Worm (Caenorhabditis elegans) whole organism, L3 larva: Measurements from ENCODE around the gene F32E10.9.

Experiments
- fos-1 ChIP-seq: fragments of 150-350 bp; optimal IDR thresholded peaks from 2 replicates; lab custom pipeline; 2014; ENCODE audit warnings: missing biosample characterization, missing genetic modification characterization
- lin-15B ChIP-seq: fragments of 150-350 bp; optimal IDR thresholded peaks from 2 replicates; lab custom pipeline; 2014; ENCODE audit warnings: missing biosample characterization, missing genetic modification characterization
- mml-1 ChIP-seq: fragments of 150-350 bp; sonication (generic microtip); optimal IDR thresholded peaks from 3 replicates; lab custom pipeline; 2014; ENCODE audit warnings: missing biosample characterization, missing genetic modification characterization
- nhr-12 ChIP-seq: fragments of 150-350 bp; optimal IDR thresholded peaks from 2 replicates; lab custom pipeline; 2014; ENCODE audit warnings: missing biosample characterization, missing genetic modification characterization
- nhr-237 ChIP-seq: fragments of 150-350 bp; optimal IDR thresholded peaks from 2 replicates; lab custom pipeline; 2014; ENCODE audit warnings: missing biosample characterization, missing genetic modification characterization
- pqm-1 ChIP-seq: fragments of 150-350 bp; optimal IDR thresholded peaks from 2 replicates; lab custom pipeline; 2017; ENCODE audit warnings: missing biosample characterization, missing genetic modification characterization, inconsistent platforms
- snpc-4 ChIP-seq: fragments of 150-350 bp; optimal IDR thresholded peaks from 2 replicates; lab custom pipeline; 2014; ENCODE audit warnings: missing biosample characterization, missing genetic modification characterization

ce11 chrIV:7549844-7550243 lies 13.9 kb downstream of the F32E10.9 start:
- TF ChIP-seq nhr-237, result no peak
- TF ChIP-seq pqm-1 (tag; lab: Kevin White, UChicago), result peak; percentile 68
- no peak for TF ChIP-seq fos-1 (tag; lab: Kevin White, UChicago)
- no peak for TF ChIP-seq nhr-12 (tag; lab: Kevin White, UChicago)
- peak; percentile 66 for TF ChIP-seq lin-15B (tag; lab: Kevin White, UChicago)
- no peak for TF ChIP-seq mml-1
- no peak for TF ChIP-seq snpc-4 (tag; lab: Kevin White, UChicago)
